Worm (Caenorhabditis elegans) whole organism, midembryonic: Measurements from ENCODE around the gene cdc-14.

Experiments used
- flt-1 ChIP-seq: fragments of 200-800 bp; sonication (Bioruptor generic); IDR thresholded peaks from 2 replicates; pipeline ENCODE4 v1.3.6; 2022; ENCODE audit warnings: missing genetic modification characterization, missing compliant biosample characterization
- med-1 ChIP-seq: sonication (generic microtip); optimal IDR thresholded peaks from 2 replicates; lab custom pipeline; 2017; ENCODE audit warnings: missing genetic modification characterization, mild to moderate bottlenecking, missing compliant biosample characterization, antibody characterized with exemption, missing genetic modification reagents; ENCODE audit not compliant: insufficient read depth
- tab-1 ChIP-seq: fragments of 200-800 bp; sonication (Bioruptor generic); IDR thresholded peaks from 2 replicates; pipeline ENCODE4 v1.3.6; 2022; ENCODE audit warnings: missing genetic modification characterization, missing compliant biosample characterization

- no peak for TF ChIP-seq flt-1 (GFP tag; lab: Robert Waterston, UW)
- no peak for TF ChIP-seq tab-1 (GFP tag; lab: Robert Waterston, UW)
- no peak for TF ChIP-seq med-1
Measured at ce11 chrII:5554317-5554716, 38.9 kb downstream of the cdc-14 start, which contains the start of gene ins-12.
